Worm (Caenorhabditis elegans): Measurements from ENCODE around the gene str-177.

str-177 gene

DNA sequence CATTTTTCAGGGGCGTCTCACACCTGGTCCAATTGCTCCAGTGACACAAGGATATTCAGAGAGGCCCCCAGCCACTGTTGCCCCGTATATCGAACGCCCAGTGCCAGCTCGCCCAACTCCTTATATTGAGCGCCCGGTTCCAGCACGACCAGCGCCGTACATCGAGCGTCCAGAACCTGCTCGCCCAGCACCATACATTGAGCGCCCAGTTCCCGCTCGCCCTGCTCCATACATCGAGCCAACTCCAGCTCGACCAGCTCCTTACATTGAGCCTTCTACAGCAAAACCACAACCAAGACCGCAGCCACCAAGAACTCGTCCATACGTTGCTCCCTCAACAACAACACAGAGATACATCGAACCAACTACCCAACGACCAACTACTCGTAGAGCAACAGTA, 24.0 kb upstream of the str-177 start:
- no peak for TF ChIP-seq lsy-2 (tag; optimal IDR thresholded peaks at IDR 0.05)
- TF ChIP-seq elt-1 (tag; optimal IDR thresholded peaks at IDR 0.05) = no peak
- no peak for TF ChIP-seq nhr-23 (tag; optimal IDR thresholded peaks at IDR 0.05)
- TF ChIP-seq dmd-4 (tag; optimal IDR thresholded peaks at IDR 0.05) = no peak
- no peak for TF ChIP-seq peb-1 (tag; optimal IDR thresholded peaks at IDR 0.05)
- TF ChIP-seq mbf-1 (tag; optimal IDR thresholded peaks at IDR 0.05) = no peak
- no peak for TF ChIP-seq ceh-82 (tag; optimal IDR thresholded peaks at IDR 0.05)
- TF ChIP-seq nhr-25 (tag; optimal IDR thresholded peaks at IDR 0.05) = no peak
- no peak for TF ChIP-seq gmeb-1 (tag; optimal IDR thresholded peaks at IDR 0.05)
- no peak for TF ChIP-seq fos-1 (tag; optimal IDR thresholded peaks at IDR 0.05)

DNA sequence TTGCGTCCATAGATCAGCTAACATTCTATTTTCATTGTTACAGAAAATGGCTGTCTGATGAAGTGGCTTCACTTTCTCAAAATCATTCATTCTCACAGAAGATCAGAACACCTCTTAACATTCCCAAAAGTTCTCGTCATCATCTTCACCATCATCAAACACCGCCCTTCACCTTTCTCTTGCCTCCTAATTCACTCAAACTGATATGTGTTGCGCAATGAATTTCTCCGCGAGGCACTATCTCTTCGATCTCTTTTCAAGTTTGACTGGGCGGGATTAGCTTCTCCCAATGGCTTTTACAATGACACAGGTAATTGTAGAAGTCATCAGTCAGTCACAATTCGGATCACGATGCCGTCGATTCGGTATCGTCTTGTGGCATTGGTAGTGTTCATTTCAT, 22.8 kb upstream of the str-177 start, which contains the start of gene grd-6:
Gene grd-6 (plus strand): TSS at position 301 of the 400 bp plus-strand sequence.
- TF ChIP-seq blmp-1 (tag; optimal IDR thresholded peaks at IDR 0.05; ENCODE audit: insufficient read depth) (no peak), unc-55 (GFP tag; optimal IDR thresholded peaks at IDR 0.05) (no peak), F13H6.1 (tag; optimal IDR thresholded peaks at IDR 0.05) (no peak)

DNA sequence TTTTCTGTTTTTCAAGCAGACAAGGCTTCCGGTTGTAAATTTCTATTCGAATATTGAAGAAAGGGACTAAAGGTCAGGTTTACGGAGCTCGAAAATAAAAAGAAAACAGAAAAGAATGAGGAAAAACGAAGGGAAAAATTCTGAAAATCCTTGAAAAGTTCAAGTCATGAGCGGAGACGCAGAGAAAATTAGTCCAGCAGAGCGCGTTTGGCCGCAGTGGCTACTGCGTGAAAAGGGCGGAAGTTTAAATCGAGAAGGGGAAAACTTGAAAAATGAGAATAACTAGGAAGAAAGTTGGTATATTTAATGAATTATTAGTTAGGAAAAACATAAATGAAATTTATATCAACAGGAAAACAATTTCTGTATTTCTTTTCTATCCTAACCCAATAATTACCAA, 21.7 kb upstream of the str-177 start:
- TF ChIP-seq crh-2 (tag; optimal IDR thresholded peaks at IDR 0.05) (peak; percentile 57), zag-1 (tag; optimal IDR thresholded peaks at IDR 0.05) (no peak), fos-1 (tag; optimal IDR thresholded peaks at IDR 0.05) (peak; percentile 34), snpc-4 (tag; optimal IDR thresholded peaks at IDR 0.05) (no peak), nhr-25 (tag; optimal IDR thresholded peaks at IDR 0.05) (no peak), ZK546.5 (tag; optimal IDR thresholded peaks at IDR 0.05) (no peak), blmp-1 (tag; optimal IDR thresholded peaks at IDR 0.05; ENCODE audit: insufficient read depth) (no peak), R02D3.7 (tag; optimal IDR thresholded peaks at IDR 0.05) (no peak), sma-9 (GFP tag; optimal IDR thresholded peaks at IDR 0.05) (peak; percentile 58), sma-9 (tag; optimal IDR thresholded peaks at IDR 0.05) (no peak), ztf-4 (tag; optimal IDR thresholded peaks at IDR 0.05) (no peak), nhr-11 (tag; optimal IDR thresholded peaks at IDR 0.05) (no peak), ztf-1 (GFP tag; conservative IDR thresholded peaks at IDR 0.05) (no peak), nhr-6 (tag; optimal IDR thresholded peaks at IDR 0.05) (no peak), lin-13 (GFP tag; optimal IDR thresholded peaks at IDR 0.05) (peak; percentile 50), egl-27 (tag; optimal IDR thresholded peaks at IDR 0.05) (no peak), C34F6.9 (tag; optimal IDR thresholded peaks at IDR 0.05) (peak; percentile 59), gmeb-1 (tag; optimal IDR thresholded peaks at IDR 0.05) (peak; percentile 85), peb-1 (tag; optimal IDR thresholded peaks at IDR 0.05) (no peak), lin-11 (tag; optimal IDR thresholded peaks at IDR 0.05) (peak; percentile 22), ceh-16 (tag; optimal IDR thresholded peaks at IDR 0.05) (no peak), nhr-129 (tag; optimal IDR thresholded peaks at IDR 0.05) (peak; percentile 49), ceh-82 (tag; optimal IDR thresholded peaks at IDR 0.05) (no peak), unc-55 (GFP tag; optimal IDR thresholded peaks at IDR 0.05) (peak; percentile 79), aly-2 (tag; optimal IDR thresholded peaks at IDR 0.05) (no peak), elt-3 (tag; optimal IDR thresholded peaks at IDR 0.05) (no peak), lsy-2 (tag; optimal IDR thresholded peaks at IDR 0.05) (peak in 1 of 2 experiments; percentile 63), F13H6.1 (tag; optimal IDR thresholded peaks at IDR 0.05) (peak; percentile 23), nhr-23 (tag; optimal IDR thresholded peaks at IDR 0.05) (no peak), mdl-1 (tag; optimal IDR thresholded peaks at IDR 0.05) (no peak)

DNA sequence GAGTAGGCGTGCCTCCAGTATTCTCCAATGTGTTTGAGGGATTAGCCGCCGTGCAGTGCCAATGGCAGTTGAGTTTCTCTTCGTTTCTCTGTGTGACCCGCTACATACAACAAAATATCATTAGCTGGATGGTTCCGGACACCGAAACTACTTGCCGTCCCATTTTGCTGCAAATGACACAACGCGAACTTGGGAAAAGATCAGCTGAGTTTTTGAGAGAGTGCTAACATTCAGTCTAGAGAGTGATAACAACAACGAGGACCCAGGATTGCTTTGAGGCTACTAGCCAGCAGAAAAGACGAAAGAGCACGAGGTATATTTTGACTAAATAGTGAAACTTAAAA, 20.6 kb upstream of the str-177 start:
- TF ChIP-seq aly-2 (tag; optimal IDR thresholded peaks at IDR 0.05) = no peak
- TF ChIP-seq ztf-11 (tag; optimal IDR thresholded peaks at IDR 0.05) = no peak
- no peak for TF ChIP-seq Y55F3AM.14 (GFP tag; optimal IDR thresholded peaks at IDR 0.05)
- no peak for TF ChIP-seq nhr-10 (tag; optimal IDR thresholded peaks at IDR 0.05)

DNA sequence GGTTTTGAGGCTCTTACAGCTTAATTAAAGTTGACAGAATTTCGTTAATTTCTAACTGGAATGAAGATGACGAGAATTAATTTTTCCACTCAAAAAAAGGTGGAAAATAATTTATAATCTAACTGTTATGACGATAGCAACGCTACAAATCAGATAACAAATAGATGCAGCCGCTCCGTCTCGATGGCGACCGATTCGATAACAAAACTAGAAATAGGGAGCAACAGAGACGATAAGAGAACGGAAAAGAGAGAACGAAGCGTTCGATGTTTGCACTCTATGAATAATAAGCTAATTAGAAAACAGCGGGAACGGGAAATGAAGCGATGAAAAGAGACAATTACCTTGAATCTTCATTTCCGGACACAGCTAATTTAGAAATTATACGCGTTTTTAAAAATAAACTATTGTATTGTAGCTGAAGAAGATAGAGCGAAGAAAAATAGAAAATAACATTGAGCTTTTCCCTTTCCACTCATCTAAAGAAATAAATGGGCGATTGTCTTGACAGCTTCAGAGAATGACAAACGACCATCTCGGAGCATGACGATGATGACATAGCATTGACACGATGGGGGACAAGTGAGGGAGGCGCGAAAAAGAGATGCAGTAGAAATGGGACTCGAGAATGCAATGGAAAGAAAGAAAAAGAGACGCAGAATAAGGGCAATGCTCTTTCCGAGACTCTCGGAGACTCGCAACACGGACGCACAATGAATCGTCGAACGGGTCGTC, 20.0 kb upstream of the str-177 start:
- TF ChIP-seq nhr-77 (tag; optimal IDR thresholded peaks at IDR 0.05) = no peak
- TF ChIP-seq dmd-4 (tag; optimal IDR thresholded peaks at IDR 0.05) = no peak
- peak; percentile 39 for TF ChIP-seq zag-1 (tag; optimal IDR thresholded peaks at IDR 0.05)
- no peak for TF ChIP-seq gmeb-1 (tag; optimal IDR thresholded peaks at IDR 0.05)
- TF ChIP-seq lin-13 (GFP tag; optimal IDR thresholded peaks at IDR 0.05) = no peak
- TF ChIP-seq lsy-2 (tag; optimal IDR thresholded peaks at IDR 0.05) = peak in 1 of 2 experiments; percentile 53
- no peak for TF ChIP-seq Y55F3AM.14 (GFP tag; optimal IDR thresholded peaks at IDR 0.05)
- TF ChIP-seq ceh-16 (tag; optimal IDR thresholded peaks at IDR 0.05) = no peak
- TF ChIP-seq elt-1 (tag; optimal IDR thresholded peaks at IDR 0.05) = no peak
- TF ChIP-seq C34F6.9 (tag; optimal IDR thresholded peaks at IDR 0.05) = peak; percentile 53
- TF ChIP-seq crh-2 (tag; optimal IDR thresholded peaks at IDR 0.05) = peak; percentile 32
- TF ChIP-seq nhr-237 (tag; optimal IDR thresholded peaks at IDR 0.05) = no peak
- TF ChIP-seq ztf-11 (tag; optimal IDR thresholded peaks at IDR 0.05) = no peak
- TF ChIP-seq skn-1 (tag; optimal IDR thresholded peaks at IDR 0.05) = no peak
- TF ChIP-seq R02D3.7 (tag; optimal IDR thresholded peaks at IDR 0.05) = no peak
- TF ChIP-seq F13H6.1 (tag; optimal IDR thresholded peaks at IDR 0.05) = peak; percentile 2
- no peak for TF ChIP-seq ama-1 (optimal IDR thresholded peaks at IDR 0.05)
- TF ChIP-seq unc-39 (tag; optimal IDR thresholded peaks at IDR 0.05) = no peak
- TF ChIP-seq mbf-1 (tag; optimal IDR thresholded peaks at IDR 0.05) = no peak
- TF ChIP-seq nhr-21 (tag; optimal IDR thresholded peaks at IDR 0.05) = no peak
- no peak for TF ChIP-seq elt-3 (tag; optimal IDR thresholded peaks at IDR 0.05)
- TF ChIP-seq sma-3 (GFP tag; optimal IDR thresholded peaks at IDR 0.05) = no peak
- TF ChIP-seq nhr-11 (tag; optimal IDR thresholded peaks at IDR 0.05) = no peak
- TF ChIP-seq alr-1 (tag; optimal IDR thresholded peaks at IDR 0.05) = no peak
- no peak for TF ChIP-seq ceh-82 (tag; optimal IDR thresholded peaks at IDR 0.05)
